Worm (Caenorhabditis elegans) whole organism, L2 larva: Measurements from ENCODE around the gene F10C2.3.

Source experiments
- F13H6.1 ChIP-seq: sonication (generic microtip); optimal IDR thresholded peaks from 2 replicates; lab custom pipeline; 2016; ENCODE audit warnings: missing genetic modification characterization, missing compliant biosample characterization
- Y55F3AM.14 ChIP-seq: fragments of 200-800 bp; sonication (Bioruptor generic); optimal IDR thresholded peaks from 2 replicates; lab custom pipeline; 2018; ENCODE audit warnings: mild to moderate bottlenecking, missing genetic modification characterization, missing compliant biosample characterization
- aly-2 ChIP-seq: fragments of 150-350 bp; optimal IDR thresholded peaks from 2 replicates; lab custom pipeline; 2014; ENCODE audit warnings: missing biosample characterization, missing genetic modification characterization
- blmp-1 ChIP-seq: sonication (generic microtip); optimal IDR thresholded peaks from 2 replicates; lab custom pipeline; 2017; ENCODE audit warnings: missing genetic modification characterization, mild to moderate bottlenecking, missing compliant biosample characterization, antibody characterized with exemption, moderate library complexity; ENCODE audit not compliant: insufficient read depth
- ceh-16 ChIP-seq: fragments of 150-350 bp; optimal IDR thresholded peaks from 2 replicates; lab custom pipeline; 2014; ENCODE audit warnings: missing biosample characterization, missing genetic modification characterization
- crh-2 ChIP-seq: sonication (generic microtip); optimal IDR thresholded peaks from 2 replicates; lab custom pipeline; 2017; ENCODE audit warnings: missing biosample characterization, missing genetic modification characterization
- dmd-4 ChIP-seq: sonication (generic microtip); optimal IDR thresholded peaks from 2 replicates; lab custom pipeline; 2017; ENCODE audit warnings: missing biosample characterization, missing genetic modification characterization
- elt-1 ChIP-seq: fragments of 150-350 bp; optimal IDR thresholded peaks from 2 replicates; lab custom pipeline; 2014; ENCODE audit warnings: missing biosample characterization, missing genetic modification characterization
- elt-3 ChIP-seq: sonication (generic microtip); optimal IDR thresholded peaks from 2 replicates; lab custom pipeline; 2017; ENCODE audit warnings: missing biosample characterization, missing genetic modification characterization
- fos-1 ChIP-seq: fragments of 150-350 bp; optimal IDR thresholded peaks from 2 replicates; lab custom pipeline; 2014; ENCODE audit warnings: missing biosample characterization, missing genetic modification characterization
- gmeb-1 ChIP-seq: fragments of 150-350 bp; optimal IDR thresholded peaks from 2 replicates; lab custom pipeline; 2014; ENCODE audit warnings: missing biosample characterization, missing genetic modification characterization
- lin-13 ChIP-seq: fragments of 150-350 bp; optimal IDR thresholded peaks from 2 replicates; lab custom pipeline; 2014; ENCODE audit warnings: missing biosample characterization, missing genetic modification reagents, missing genetic modification characterization
- lin-39 ChIP-seq: fragments of 150-350 bp; optimal IDR thresholded peaks from 2 replicates; lab custom pipeline; 2014; ENCODE audit warnings: missing biosample characterization, missing genetic modification reagents, missing genetic modification characterization
- lsy-2 ChIP-seq, 2 experiments: fragments of 150-350 bp in 1 of 2; sonication (generic microtip) in 1 of 2; optimal IDR thresholded peaks; 2 replicates each; lab custom pipeline; 2014 to 2017; ENCODE audit warnings: missing biosample characterization in 2 of 2, missing genetic modification characterization in 2 of 2
- mab-5 ChIP-seq: fragments of 150-350 bp; optimal IDR thresholded peaks from 2 replicates; lab custom pipeline; 2014; ENCODE audit warnings: missing biosample characterization, missing genetic modification characterization
- mdl-1 ChIP-seq, 2 experiments: fragments of 150-350 bp in 1 of 2; sonication (generic microtip) in 1 of 2; optimal IDR thresholded peaks; 2 replicates each; lab custom pipeline; 2017; ENCODE audit warnings: missing biosample characterization in 2 of 2, missing genetic modification characterization in 2 of 2
- nhr-11 ChIP-seq: fragments of 150-350 bp; optimal IDR thresholded peaks from 2 replicates; lab custom pipeline; 2014; ENCODE audit warnings: missing biosample characterization, missing genetic modification characterization
- nhr-12 ChIP-seq: fragments of 150-350 bp; optimal IDR thresholded peaks from 2 replicates; lab custom pipeline; 2014; ENCODE audit warnings: missing biosample characterization, missing genetic modification characterization
- nhr-129 ChIP-seq: fragments of 150-350 bp; optimal IDR thresholded peaks from 2 replicates; lab custom pipeline; 2014; ENCODE audit warnings: missing biosample characterization, missing genetic modification characterization
- nhr-21 ChIP-seq: fragments of 150-350 bp; optimal IDR thresholded peaks from 2 replicates; lab custom pipeline; 2014; ENCODE audit warnings: missing biosample characterization, missing genetic modification characterization
- nhr-23 ChIP-seq: fragments of 150-350 bp; optimal IDR thresholded peaks from 2 replicates; lab custom pipeline; 2014; ENCODE audit warnings: missing biosample characterization, missing genetic modification reagents, missing genetic modification characterization
- nhr-6 ChIP-seq: fragments of 150-350 bp; optimal IDR thresholded peaks from 2 replicates; lab custom pipeline; 2014; ENCODE audit warnings: missing biosample characterization, missing genetic modification characterization
- sem-4 ChIP-seq: fragments of 150-350 bp; optimal IDR thresholded peaks from 2 replicates; lab custom pipeline; 2014; ENCODE audit warnings: missing biosample characterization, missing genetic modification reagents, missing genetic modification characterization
- skn-1 ChIP-seq: sonication (generic microtip); optimal IDR thresholded peaks from 2 replicates; lab custom pipeline; 2017; ENCODE audit warnings: missing biosample characterization, missing genetic modification characterization
- sma-3 ChIP-seq: sonication (generic microtip); optimal IDR thresholded peaks from 2 replicates; lab custom pipeline; 2016; ENCODE audit warnings: missing genetic modification reagents, missing genetic modification characterization, missing compliant biosample characterization
- sma-9 ChIP-seq, 2 experiments: fragments of 150-350 bp in 1 of 2; sonication (generic microtip) in 1 of 2; optimal IDR thresholded peaks; 2 replicates each; lab custom pipeline; 2014 to 2016; ENCODE audit warnings: missing genetic modification characterization in 2 of 2, mild to moderate bottlenecking in 1 of 2, missing biosample characterization in 1 of 2, missing compliant biosample characterization in 1 of 2, missing genetic modification reagents in 1 of 2, moderate library complexity in 1 of 2
- snpc-4 ChIP-seq: fragments of 150-350 bp; optimal IDR thresholded peaks from 2 replicates; lab custom pipeline; 2014; ENCODE audit warnings: missing biosample characterization, missing genetic modification characterization
- unc-39 ChIP-seq: fragments of 150-350 bp; optimal IDR thresholded peaks from 2 replicates; lab custom pipeline; 2014; ENCODE audit warnings: missing biosample characterization, missing genetic modification characterization
- zag-1 ChIP-seq: fragments of 150-350 bp; optimal IDR thresholded peaks from 2 replicates; lab custom pipeline; 2014; ENCODE audit warnings: missing biosample characterization, missing genetic modification characterization
- ztf-1 ChIP-seq: fragments of 200-800 bp; sonication (Bioruptor generic); conservative IDR thresholded peaks from 2 replicates; pipeline ENCODE4 v1.3.6; 2022; ENCODE audit warnings: missing genetic modification characterization, missing compliant biosample characterization
- ztf-11 ChIP-seq: sonication (generic microtip); optimal IDR thresholded peaks from 2 replicates; lab custom pipeline; 2017; ENCODE audit warnings: missing biosample characterization, missing genetic modification characterization

F10C2.3 gene

DNA sequence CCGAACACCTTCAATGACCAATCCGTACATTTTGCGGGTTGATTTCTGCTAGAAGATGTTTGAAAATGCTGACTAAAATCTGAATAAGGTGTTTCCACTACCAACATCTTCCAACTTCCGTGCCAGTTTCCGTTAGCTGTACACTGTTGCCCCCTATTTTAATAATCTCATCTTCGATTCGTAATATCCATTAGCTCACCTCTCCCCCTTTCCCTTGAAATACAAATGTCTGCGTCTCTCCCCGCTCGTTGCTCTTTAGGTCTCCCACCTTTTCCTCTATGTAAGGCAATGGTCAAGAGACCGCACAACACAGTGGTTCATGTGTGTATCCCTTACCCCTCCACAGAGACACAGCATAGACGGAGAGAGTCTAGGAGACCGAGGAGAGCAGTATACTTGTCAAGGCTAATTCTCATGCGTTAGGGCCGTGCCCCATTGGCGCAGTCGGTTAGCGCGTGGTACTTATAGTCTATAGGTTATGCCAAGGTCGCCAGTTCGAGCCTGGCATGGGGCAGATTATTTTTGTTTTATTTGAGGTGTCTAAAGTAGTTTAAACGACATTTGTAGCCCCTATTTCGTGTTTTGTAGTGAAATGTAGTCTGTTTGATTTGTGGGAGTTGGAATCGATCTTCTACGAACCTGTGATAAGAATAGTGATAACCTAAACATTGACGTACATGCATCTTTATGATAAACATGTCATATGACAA, 18.2 kb upstream of the F10C2.3 start, which contains the start of gene gcy-33 (continued):
- TF ChIP-seq nhr-6 (tag; lab: Kevin White, UChicago) (no peak), ceh-16 (peak; percentile 39), mab-5 (tag; lab: Kevin White, UChicago) (peak; percentile 55), unc-39 (tag; lab: Kevin White, UChicago) (no peak), lin-13 (peak; percentile 82), nhr-23 (no peak), sem-4 (tag; lab: Kevin White, UChicago) (peak; percentile 61), crh-2 (tag; lab: Kevin White, UChicago) (peak; percentile 85), elt-3 (tag; lab: Kevin White, UChicago) (no peak), F13H6.1 (tag; lab: Kevin White, UChicago) (peak; percentile 79), skn-1 (tag; lab: Kevin White, UChicago) (no peak), zag-1 (tag; lab: Kevin White, UChicago) (peak; percentile 5), dmd-4 (tag; lab: Kevin White, UChicago) (no peak)
- TF ChIP-seq, all 48 proteins: peak for 26

DNA sequence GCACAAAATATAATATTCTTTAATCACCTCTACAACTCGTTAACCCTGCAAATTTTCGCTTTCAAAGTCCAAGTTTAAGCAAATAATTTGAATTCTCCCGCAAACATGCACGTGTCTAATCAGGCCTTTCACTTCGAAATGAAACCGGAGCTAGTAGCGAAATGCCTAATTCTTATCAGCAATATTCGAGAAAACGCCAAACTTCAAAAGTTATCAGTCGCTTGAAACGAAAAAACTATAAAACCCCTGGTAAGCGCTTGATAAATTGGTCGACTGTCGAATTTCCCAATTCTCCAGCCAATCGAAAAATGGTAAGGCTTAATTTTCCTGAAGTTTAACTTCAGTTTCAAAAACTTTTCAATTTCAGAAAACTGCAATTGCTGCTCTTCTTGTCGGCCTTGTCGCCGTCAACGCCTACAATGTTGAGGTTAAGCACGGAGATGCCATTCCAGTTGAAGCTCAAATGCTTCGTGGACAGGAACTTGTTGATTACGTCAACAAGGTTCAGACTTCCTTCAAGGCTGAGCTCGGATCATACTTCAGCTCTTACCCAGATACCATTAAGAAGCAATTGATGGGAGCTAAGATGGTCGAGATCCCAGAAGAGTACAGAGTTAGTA, 17.1 kb upstream of the F10C2.3 start, which contains the start of gene cpr-9:
TSS of gene cpr-9 (plus strand) at position 188 of the 620 bp plus-strand sequence.
- no peak for TF ChIP-seq sma-3 (GFP tag; lab: Kevin White, UChicago)
- peak in 1 of 2 experiments; percentile 19 for TF ChIP-seq mdl-1 (tag; optimal IDR thresholded peaks at IDR 0.05; lab: Kevin White, UChicago)
- no peak for TF ChIP-seq Y55F3AM.14 (GFP tag; lab: Kevin White, UChicago)
- TF ChIP-seq lin-13, result no peak
- TF ChIP-seq lin-39 (tag; lab: Kevin White, UChicago), result no peak
- peak; percentile 34 for TF ChIP-seq gmeb-1 (tag; lab: Kevin White, UChicago)
- peak; percentile 46 for TF ChIP-seq fos-1 (tag; lab: Kevin White, UChicago)
- peak; percentile 52 for TF ChIP-seq sma-9 (GFP tag; optimal IDR thresholded peaks at IDR 0.05; lab: Kevin White, UChicago)
- TF ChIP-seq sma-9 (tag; optimal IDR thresholded peaks at IDR 0.05; lab: Kevin White, UChicago), result no peak
- peak; percentile 37 for TF ChIP-seq crh-2 (tag; lab: Kevin White, UChicago)

DNA sequence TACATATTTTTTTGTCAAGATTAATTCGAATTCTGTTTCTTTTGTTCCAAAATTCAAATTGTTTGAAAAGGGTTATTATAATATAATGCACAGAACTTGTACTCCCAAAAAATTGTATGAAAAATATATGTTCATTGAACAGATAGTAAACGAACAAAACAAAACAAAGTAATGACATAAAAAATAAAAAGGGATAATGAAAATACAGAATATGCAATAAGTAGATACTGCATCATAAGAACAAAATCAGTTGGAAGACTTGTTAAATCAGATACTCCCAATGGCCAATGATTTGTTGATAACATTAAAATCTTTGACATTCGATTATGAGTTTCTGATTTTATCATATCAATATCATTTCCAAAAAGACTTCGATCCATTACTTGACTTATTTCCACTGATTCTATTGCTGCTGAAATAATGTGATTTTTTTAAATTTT, 15.6 kb upstream of the F10C2.3 start:
- TF ChIP-seq fos-1 (tag; lab: Kevin White, UChicago) (peak; percentile 16), lin-39 (tag; lab: Kevin White, UChicago) (no peak), gmeb-1 (tag; lab: Kevin White, UChicago) (peak; percentile 9), lin-13 (peak; percentile 38), crh-2 (tag; lab: Kevin White, UChicago) (peak; percentile 38), ceh-16 (no peak)

DNA sequence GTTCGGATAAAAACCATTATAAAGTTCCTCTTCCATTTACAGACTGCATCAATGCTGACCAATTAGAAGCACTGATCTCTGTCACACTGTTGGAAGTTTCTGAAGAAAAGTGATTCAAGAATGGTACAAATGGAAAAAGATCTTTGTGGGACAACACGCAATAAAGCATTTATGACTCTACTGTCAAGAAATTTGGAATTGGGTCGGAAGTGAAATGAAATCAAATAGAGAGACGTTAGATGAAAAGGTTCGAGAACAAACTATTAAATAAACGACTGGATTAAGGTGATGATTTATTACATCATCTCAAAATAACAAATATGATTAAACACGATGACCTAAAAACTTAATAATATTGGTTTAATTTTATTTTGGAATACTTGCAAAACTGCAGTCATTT, 13.6 kb upstream of the F10C2.3 start, which contains the start of gene F57F5.3:
TSS of gene F57F5.3 (minus strand) at position 101 of the 400 bp plus-strand sequence.
- TF ChIP-seq nhr-129 (tag; lab: Kevin White, UChicago), result no peak
- no peak for TF ChIP-seq skn-1 (tag; lab: Kevin White, UChicago)
- no peak for TF ChIP-seq elt-3 (tag; lab: Kevin White, UChicago)
- no peak for TF ChIP-seq snpc-4 (tag; lab: Kevin White, UChicago)
- TF ChIP-seq ztf-1 (GFP tag; lab: Robert Waterston, UW), result no peak
- no peak for TF ChIP-seq sem-4 (tag; lab: Kevin White, UChicago)

DNA sequence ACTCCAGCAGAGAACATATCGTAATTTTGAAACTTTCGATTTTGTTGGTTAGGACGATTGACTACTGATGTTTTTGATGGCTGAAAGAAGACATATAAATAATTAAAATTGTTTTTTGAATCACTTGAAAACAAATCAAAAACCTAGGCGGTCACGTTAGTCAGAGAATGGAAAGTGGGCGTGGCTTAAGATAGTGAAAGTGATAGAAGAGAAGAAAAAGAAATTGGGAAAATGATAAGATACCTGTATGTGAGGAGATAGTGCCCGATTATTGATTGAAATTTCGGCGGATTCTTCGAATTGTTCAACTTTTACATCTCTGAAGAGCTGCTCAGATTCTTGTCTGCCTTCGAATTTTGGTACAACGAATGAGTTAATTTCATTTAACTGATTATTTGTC, 8.4 kb upstream of the F10C2.3 start:
- TF ChIP-seq nhr-11 (no peak), ztf-11 (tag; lab: Kevin White, UChicago) (no peak), fos-1 (tag; lab: Kevin White, UChicago) (peak; percentile 20), elt-1 (no peak), gmeb-1 (tag; lab: Kevin White, UChicago) (no peak), Y55F3AM.14 (GFP tag; lab: Kevin White, UChicago) (no peak), blmp-1 (tag; lab: Kevin White, UChicago) (peak; percentile 95), aly-2 (tag; lab: Kevin White, UChicago) (no peak), nhr-21 (tag; lab: Kevin White, UChicago) (no peak), mdl-1 (tag; optimal IDR thresholded peaks at IDR 0.05; lab: Kevin White, UChicago) (no peak), nhr-12 (tag; lab: Kevin White, UChicago) (no peak), nhr-6 (tag; lab: Kevin White, UChicago) (no peak), zag-1 (tag; lab: Kevin White, UChicago) (no peak), crh-2 (tag; lab: Kevin White, UChicago) (no peak), lsy-2 (tag; optimal IDR thresholded peaks at IDR 0.05; lab: Kevin White, UChicago) (no peak), sem-4 (tag; lab: Kevin White, UChicago) (no peak), sma-9 (GFP tag; optimal IDR thresholded peaks at IDR 0.05; lab: Kevin White, UChicago) (peak; percentile 11), sma-9 (tag; optimal IDR thresholded peaks at IDR 0.05; lab: Kevin White, UChicago) (no peak)
